Fruit fly (Drosophila melanogaster) whole organism, prepupa: ENCODE data around the gene CG13272.

ENCODE experiments used
- CG10669 ChIP-seq: fragments of 200-800 bp; sonication (Bioruptor generic); optimal IDR thresholded peaks from 3 replicates; lab custom pipeline; 2018; ENCODE audit warnings: missing biosample characterization, mild to moderate bottlenecking, missing genetic modification characterization, moderate library complexity
- CG9139 ChIP-seq: fragments of 200-800 bp; sonication (Bioruptor generic); optimal IDR thresholded peaks from 3 replicates; lab custom pipeline; 2017; ENCODE audit warnings: missing biosample characterization, mild to moderate bottlenecking, missing genetic modification characterization
- Eip78C ChIP-seq: fragments of 200-800 bp; sonication (Bioruptor generic); peaks from one replicate; lab custom pipeline; 2016; ENCODE audit warnings: missing biosample characterization, missing genetic modification characterization
- Met ChIP-seq: fragments of 200-800 bp; sonication (Bioruptor generic); optimal IDR thresholded peaks from 3 replicates; lab custom pipeline; 2016; ENCODE audit warnings: missing biosample characterization, missing genetic modification characterization
- OdsH ChIP-seq: fragments of 200-800 bp; sonication (Bioruptor generic); optimal IDR thresholded peaks from 3 replicates; lab custom pipeline; 2016; ENCODE audit warnings: missing biosample characterization, missing genetic modification characterization
- Smox ChIP-seq: fragments of 200-800 bp; sonication (Bioruptor generic); optimal IDR thresholded peaks from 3 replicates; lab custom pipeline; 2016; ENCODE audit warnings: missing biosample characterization, missing genetic modification characterization
- Sox14 ChIP-seq: fragments of 200-800 bp; sonication (Bioruptor generic); optimal IDR thresholded peaks from 3 replicates; lab custom pipeline; 2016; ENCODE audit warnings: missing biosample characterization, missing genetic modification characterization
- achi ChIP-seq: fragments of 200-800 bp; sonication (Bioruptor generic); optimal IDR thresholded peaks from 3 replicates; lab custom pipeline; 2016; ENCODE audit warnings: missing biosample characterization, missing genetic modification characterization
- esn ChIP-seq: fragments of 200-800 bp; sonication (Bioruptor generic); optimal IDR thresholded peaks from 2 replicates; lab custom pipeline; 2016; ENCODE audit warnings: missing biosample characterization, mild to moderate bottlenecking, missing genetic modification characterization, moderate library complexity
- net ChIP-seq: fragments of 200-800 bp; sonication (Bioruptor generic); optimal IDR thresholded peaks from 3 replicates; lab custom pipeline; 2016; ENCODE audit warnings: missing biosample characterization, missing genetic modification characterization

DNA sequence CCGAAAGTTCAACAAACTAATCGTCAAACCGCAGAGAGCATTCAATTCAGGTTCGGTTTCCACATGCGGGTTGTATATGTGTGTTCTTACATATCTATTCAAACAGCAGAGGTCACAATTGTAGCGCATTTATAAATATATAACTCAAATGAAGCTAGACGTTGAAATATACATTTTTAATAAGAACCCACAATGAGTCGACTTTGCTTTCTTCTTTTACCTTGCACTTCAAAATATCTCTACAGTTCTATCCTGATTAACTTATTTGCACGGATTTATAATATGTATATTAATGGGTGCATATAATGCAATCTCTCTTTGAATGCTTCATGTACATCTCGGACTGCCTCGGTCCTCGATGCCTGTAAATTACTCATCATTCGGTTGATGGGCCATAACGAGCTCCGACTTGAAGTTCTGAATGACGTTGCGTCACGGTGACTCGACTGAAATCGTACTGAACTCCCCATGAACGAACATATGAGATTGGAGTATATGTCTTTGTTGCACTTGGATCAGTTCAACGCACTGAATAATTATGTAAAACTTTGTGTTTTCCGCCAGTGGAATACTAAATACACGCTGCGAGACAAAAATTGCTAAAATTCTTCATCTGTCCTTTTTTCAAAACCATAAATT is 13.8 kb downstream of the CG13272 start:
- peak; percentile 75 for TF ChIP-seq esn
- TF ChIP-seq OdsH (GFP tag; lab: Kevin White, UChicago): peak; percentile 75
- peak; percentile 5 for TF ChIP-seq CG9139 (GFP tag; lab: Kevin White, UChicago)
- TF ChIP-seq Smox (GFP tag; lab: Kevin White, UChicago): peak; percentile 62
- peak; percentile 81 for TF ChIP-seq CG10669 (GFP tag; lab: Kevin White, UChicago)
- peak; percentile 73 for TF ChIP-seq achi (GFP tag; lab: Kevin White, UChicago)
- TF ChIP-seq Met: peak; percentile 59
- peak; percentile 95 for TF ChIP-seq Eip78C (GFP tag; lab: Kevin White, UChicago)
- peak; percentile 70 for TF ChIP-seq net (GFP tag; lab: Kevin White, UChicago)
- TF ChIP-seq Sox14: peak; percentile 76
